Fruit fly (Drosophila melanogaster): ENCODE measurements around the gene Mlc1.

DNA sequence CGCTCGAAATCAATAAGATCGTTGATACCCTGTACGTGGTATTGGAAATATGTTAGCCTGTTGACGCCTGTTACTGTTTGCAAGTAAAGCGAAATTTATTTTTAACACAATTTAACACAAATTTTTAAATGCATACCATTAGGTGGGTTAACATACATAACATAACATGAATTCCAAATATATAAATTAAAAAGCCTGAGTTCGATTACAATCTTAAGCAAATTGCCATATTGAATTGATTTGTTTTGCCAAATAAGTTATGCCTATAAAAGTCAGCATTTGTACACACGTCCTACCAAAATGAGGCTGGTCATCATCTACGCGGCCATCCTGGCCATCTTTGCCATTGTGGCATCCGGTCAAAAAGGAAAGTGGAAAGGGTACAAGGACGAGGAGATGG lies 34.0 kb upstream of the Mlc1 start, which contains the start of gene CG43319:
- no peak for TF ChIP-seq ttk (optimal IDR thresholded peaks at IDR 0.05)
- no peak for TF ChIP-seq h (optimal IDR thresholded peaks at IDR 0.05)
- no peak for TF ChIP-seq insv (optimal IDR thresholded peaks at IDR 0.05)
- TF ChIP-seq psq (optimal IDR thresholded peaks at IDR 0.05) = no peak
- no peak for TF ChIP-seq Myc (optimal IDR thresholded peaks at IDR 0.05)
- no peak for TF ChIP-seq Sin3A (optimal IDR thresholded peaks at IDR 0.05)

Measured in Kc167 (cell line).